Worm (Caenorhabditis elegans) whole organism, L1 larva: Measurements from ENCODE around the gene arrd-15.
A peak's percentile ranks its signal among the peaks of the same experiment; 100 is the strongest.

Source experiments
- F16B12.6 ChIP-seq: fragments of 150-350 bp; optimal IDR thresholded peaks from 2 replicates; lab custom pipeline; 2014; ENCODE audit warnings: missing biosample characterization, missing genetic modification characterization
- Y116A8C.19 ChIP-seq: sonication (generic microtip); optimal IDR thresholded peaks from 2 replicates; lab custom pipeline; 2016; ENCODE audit warnings: missing compliant biosample characterization, missing genetic modification characterization, borderline replicate concordance
- aha-1 ChIP-seq: fragments of 150-350 bp; optimal IDR thresholded peaks from 2 replicates; lab custom pipeline; 2014; ENCODE audit warnings: missing biosample characterization, missing genetic modification characterization
- aly-2 ChIP-seq: fragments of 150-350 bp; optimal IDR thresholded peaks from 2 replicates; lab custom pipeline; 2014; ENCODE audit warnings: missing biosample characterization, missing genetic modification characterization
- blmp-1 ChIP-seq: fragments of 150-350 bp; optimal IDR thresholded peaks from 2 replicates; lab custom pipeline; 2014; ENCODE audit warnings: missing biosample characterization, missing genetic modification characterization
- ceh-63 ChIP-seq: fragments of 200-800 bp; sonication (Bioruptor generic); optimal IDR thresholded peaks from 2 replicates; lab custom pipeline; 2018; ENCODE audit warnings: mild to moderate bottlenecking, missing genetic modification characterization, missing compliant biosample characterization
- ces-1 ChIP-seq: fragments of 150-350 bp; optimal IDR thresholded peaks from 2 replicates; lab custom pipeline; 2014; ENCODE audit warnings: missing biosample characterization, missing genetic modification reagents, missing genetic modification characterization
- dpl-1 ChIP-seq, 3 experiments: fragments of 150-350 bp in 2 of 3; sonication (generic microtip) in 1 of 3; optimal IDR thresholded peaks; 2 replicates each; lab custom pipeline; 2014 to 2017; ENCODE audit warnings: missing biosample characterization in 3 of 3, missing genetic modification characterization in 3 of 3, missing genetic modification reagents in 3 of 3
- efl-1 ChIP-seq, 4 experiments: fragments of 150-350 bp; optimal IDR thresholded peaks in 3 of 4; peaks in 1 of 4; 1 replicate in 1 of 4; 2 replicates in 3 of 4; lab custom pipeline; 2014; ENCODE audit warnings: missing biosample characterization in 2 of 4, missing genetic modification characterization in 2 of 4, missing genetic modification reagents in 2 of 4
- egl-27 ChIP-seq, 2 experiments: fragments of 150-350 bp in 1 of 2; sonication (generic microtip); optimal IDR thresholded peaks; 3 replicates each; lab custom pipeline; 2017 to 2018; ENCODE audit warnings: missing biosample characterization in 2 of 2, missing genetic modification characterization in 2 of 2, missing genetic modification reagents in 2 of 2
- elt-2 ChIP-seq: sonication (generic microtip); optimal IDR thresholded peaks from 2 replicates; lab custom pipeline; 2016; ENCODE audit warnings: missing genetic modification characterization, mild to moderate bottlenecking, inconsistent platforms, missing compliant biosample characterization, missing genetic modification reagents
- elt-3 ChIP-seq, 6 experiments: fragments of 150-350 bp in 1 of 6; sonication (generic microtip); optimal IDR thresholded peaks; 2 replicates each; lab custom pipeline; 2017 to 2018; ENCODE audit warnings: missing biosample characterization in 6 of 6, missing genetic modification characterization in 6 of 6, inconsistent platforms in 1 of 6
- ets-5 ChIP-seq: fragments of 200-800 bp; sonication (Bioruptor generic); IDR thresholded peaks from 2 replicates; pipeline ENCODE4 v1.3.6; 2022; ENCODE audit warnings: missing genetic modification characterization, missing compliant biosample characterization
- fkh-10 ChIP-seq: sonication (generic microtip); optimal IDR thresholded peaks from 2 replicates; lab custom pipeline; 2017; ENCODE audit warnings: missing biosample characterization, missing genetic modification reagents, missing genetic modification characterization
- fos-1 ChIP-seq: fragments of 150-350 bp; optimal IDR thresholded peaks from 2 replicates; lab custom pipeline; 2014; ENCODE audit warnings: missing biosample characterization, missing genetic modification characterization
- irx-1 ChIP-seq: sonication (generic microtip); optimal IDR thresholded peaks from 2 replicates; lab custom pipeline; 2016; ENCODE audit warnings: missing genetic modification characterization, missing compliant biosample characterization
- isw-1 ChIP-seq: fragments of 200-800 bp; sonication (Bioruptor generic); IDR thresholded peaks from 2 replicates; pipeline ENCODE4 v1.3.6; 2022; ENCODE audit warnings: missing genetic modification characterization, missing compliant biosample characterization
- lin-13 ChIP-seq: fragments of 150-350 bp; optimal IDR thresholded peaks from 2 replicates; lab custom pipeline; 2014; ENCODE audit warnings: missing biosample characterization, missing genetic modification reagents, missing genetic modification characterization
- lin-14 ChIP-seq: fragments of 200-800 bp; sonication (Bioruptor generic); optimal IDR thresholded peaks from 2 replicates; lab custom pipeline; 2018; ENCODE audit warnings: mild to moderate bottlenecking, missing genetic modification characterization, moderate library complexity, missing compliant biosample characterization
- lin-15B ChIP-seq: fragments of 150-350 bp; sonication (generic microtip); optimal IDR thresholded peaks from 3 replicates; lab custom pipeline; 2014; ENCODE audit warnings: missing biosample characterization, missing genetic modification characterization
- lir-3 ChIP-seq: sonication (generic microtip); optimal IDR thresholded peaks from 2 replicates; lab custom pipeline; 2016; ENCODE audit warnings: mild to moderate bottlenecking, missing genetic modification characterization, moderate library complexity, missing compliant biosample characterization; ENCODE audit not compliant: poor library complexity
- lsy-2 ChIP-seq, 2 experiments: fragments of 150-350 bp; optimal IDR thresholded peaks; 2 replicates each; lab custom pipeline; 2014; ENCODE audit warnings: missing biosample characterization in 2 of 2, missing genetic modification characterization in 2 of 2
- mab-9 ChIP-seq: fragments of 200-800 bp; sonication (Bioruptor generic); IDR thresholded peaks from 2 replicates; pipeline ENCODE4 v1.3.6; 2022; ENCODE audit warnings: missing genetic modification reagents, missing genetic modification characterization, missing compliant biosample characterization
- mdl-1 ChIP-seq, 2 experiments: fragments of 150-350 bp; optimal IDR thresholded peaks; 2 replicates each; lab custom pipeline; 2014 to 2017; ENCODE audit warnings: missing biosample characterization in 2 of 2, missing genetic modification characterization in 2 of 2, inconsistent platforms in 1 of 2
- nhr-12 ChIP-seq: sonication (generic microtip); optimal IDR thresholded peaks from 2 replicates; lab custom pipeline; 2017; ENCODE audit warnings: missing biosample characterization, missing genetic modification characterization
- nhr-237 ChIP-seq: fragments of 150-350 bp; optimal IDR thresholded peaks from 2 replicates; lab custom pipeline; 2014; ENCODE audit warnings: missing biosample characterization, missing genetic modification characterization
- nhr-28 ChIP-seq: fragments of 150-350 bp; optimal IDR thresholded peaks from 2 replicates; lab custom pipeline; 2014; ENCODE audit warnings: missing biosample characterization, missing genetic modification characterization
- nhr-47 ChIP-seq: sonication (generic microtip); optimal IDR thresholded peaks from 2 replicates; lab custom pipeline; 2016; ENCODE audit warnings: mild to moderate bottlenecking, missing genetic modification characterization, moderate library complexity, missing compliant biosample characterization
- nhr-71 ChIP-seq: sonication (generic microtip); optimal IDR thresholded peaks from 2 replicates; lab custom pipeline; 2016; ENCODE audit warnings: mild to moderate bottlenecking, missing genetic modification characterization, moderate library complexity, missing compliant biosample characterization
- nhr-85 ChIP-seq: sonication (generic microtip); peaks from one replicate; lab custom pipeline; 2016; ENCODE audit warnings: missing genetic modification characterization, inconsistent platforms, missing compliant biosample characterization
- snpc-4 ChIP-seq: fragments of 150-350 bp; optimal IDR thresholded peaks from 2 replicates; lab custom pipeline; 2014; ENCODE audit warnings: missing biosample characterization, missing genetic modification characterization
- tbx-2 ChIP-seq: sonication (generic microtip); optimal IDR thresholded peaks from 2 replicates; lab custom pipeline; 2016; ENCODE audit warnings: missing genetic modification characterization, missing compliant biosample characterization
- tlp-1 ChIP-seq: fragments of 150-350 bp; optimal IDR thresholded peaks from 2 replicates; lab custom pipeline; 2014; ENCODE audit warnings: missing biosample characterization, missing genetic modification characterization
- unc-130 ChIP-seq: fragments of 150-350 bp; optimal IDR thresholded peaks from 2 replicates; lab custom pipeline; 2017; ENCODE audit warnings: missing biosample characterization, missing genetic modification characterization, inconsistent platforms
- unc-62 ChIP-seq: fragments of 150-350 bp; optimal IDR thresholded peaks from 2 replicates; lab custom pipeline; 2014; ENCODE audit warnings: missing biosample characterization, missing genetic modification reagents, missing genetic modification characterization
- unc-86 ChIP-seq: sonication (generic microtip); optimal IDR thresholded peaks from 2 replicates; lab custom pipeline; 2016; ENCODE audit warnings: missing genetic modification characterization, missing compliant biosample characterization
- zip-4 ChIP-seq: fragments of 200-800 bp; sonication (Bioruptor generic); optimal IDR thresholded peaks from 2 replicates; lab custom pipeline; 2018; ENCODE audit warnings: mild to moderate bottlenecking, missing genetic modification characterization, moderate library complexity, missing compliant biosample characterization
- ztf-11 ChIP-seq, 2 experiments: sonication (generic microtip); optimal IDR thresholded peaks; 2 replicates each; lab custom pipeline; 2016 to 2017; ENCODE audit warnings: missing genetic modification characterization in 2 of 2, missing biosample characterization in 1 of 2, missing compliant biosample characterization in 1 of 2

Gene arrd-15

DNA sequence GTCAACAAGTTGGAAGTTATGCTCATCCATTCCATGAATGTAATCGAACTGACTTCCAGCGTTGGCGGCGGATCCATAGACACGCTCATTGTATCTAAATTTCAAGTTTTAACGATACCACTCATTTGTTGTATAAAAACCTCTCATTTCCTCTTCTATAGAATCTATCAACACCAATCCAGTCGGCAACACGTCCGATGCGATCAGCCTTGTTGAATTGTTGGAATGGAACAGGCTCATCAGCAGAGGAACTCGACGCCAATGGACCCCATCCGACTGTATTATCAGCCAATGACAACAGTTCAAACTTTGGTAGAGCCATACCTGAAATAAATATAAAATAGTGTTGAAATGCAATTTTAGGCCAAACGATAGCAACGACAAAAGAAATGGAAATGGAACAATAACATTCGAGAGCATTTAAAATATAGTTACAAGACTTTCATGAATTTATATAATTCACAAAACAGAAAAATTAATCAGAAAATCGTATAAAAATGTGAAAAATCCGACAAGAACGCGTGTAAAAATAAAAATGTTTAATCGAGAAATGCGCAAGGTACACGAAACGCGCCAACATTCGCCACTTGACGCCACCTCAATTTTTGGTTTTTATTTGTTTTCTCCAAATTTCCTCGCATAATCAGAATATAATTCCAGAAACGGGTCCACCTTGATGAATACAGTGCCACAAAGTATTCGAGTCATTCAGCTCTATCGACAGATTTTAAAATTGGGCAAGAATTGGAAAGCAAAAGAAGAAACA is 41.6 kb downstream of the arrd-15 start, which contains the start of the genes eif-3.D and R08D7.4 (continued):
- TF ChIP-seq nhr-47 (tag; lab: Kevin White, UChicago) (peak; percentile 74), lsy-2 (tag; optimal IDR thresholded peaks at IDR 0.05; lab: Kevin White, UChicago) (peak; percentile 77 to 86), nhr-12 (tag; lab: Kevin White, UChicago) (no peak), efl-1 (optimal IDR thresholded peaks at IDR 0.05; lab: Kevin White, UChicago) (peak; percentile 67 to 78), efl-1 (GFP tag; optimal IDR thresholded peaks at IDR 0.05 in 1 of 2; lab: Kevin White, UChicago) (peak; percentile 69 to 96), Y116A8C.19 (no peak), snpc-4 (tag; lab: Kevin White, UChicago) (peak; percentile 41), irx-1 (tag; lab: Kevin White, UChicago) (peak; percentile 64), tbx-2 (tag; lab: Kevin White, UChicago) (peak; percentile 55), aha-1 (no peak), F16B12.6 (peak; percentile 54), mdl-1 (tag; optimal IDR thresholded peaks at IDR 0.05; lab: Kevin White, UChicago) (peak in 1 of 2 experiments; percentile 56), egl-27 (tag; optimal IDR thresholded peaks at IDR 0.05; lab: Kevin White, UChicago) (no peak), lin-15B (no peak), nhr-71 (tag; lab: Kevin White, UChicago) (peak; percentile 77), unc-86 (tag; lab: Kevin White, UChicago) (peak; percentile 55), nhr-28 (tag; lab: Kevin White, UChicago) (no peak), isw-1 (GFP tag; lab: Robert Waterston, UW) (no peak; the same call in 1 of the 2 replicates), lin-13 (peak; percentile 57), elt-2 (tag; lab: Kevin White, UChicago) (no peak), fkh-10 (GFP tag; lab: Kevin White, UChicago) (no peak), lir-3 (peak; percentile 47), ets-5 (GFP tag; lab: Robert Waterston, UW) (no peak), ceh-63 (GFP tag; lab: Kevin White, UChicago) (no peak), tlp-1 (no peak), fos-1 (tag; lab: Kevin White, UChicago) (no peak), nhr-237 (tag; lab: Kevin White, UChicago) (no peak), mab-9 (GFP tag; lab: Robert Waterston, UW) (no peak), ces-1 (no peak), zip-4 (GFP tag; lab: Kevin White, UChicago) (peak; percentile 43), aly-2 (no peak), dpl-1 (GFP tag; optimal IDR thresholded peaks at IDR 0.05; lab: Kevin White, UChicago) (peak; percentile 63 to 77 (median 76)), unc-62 (GFP tag; lab: Kevin White, UChicago) (no peak)

DNA sequence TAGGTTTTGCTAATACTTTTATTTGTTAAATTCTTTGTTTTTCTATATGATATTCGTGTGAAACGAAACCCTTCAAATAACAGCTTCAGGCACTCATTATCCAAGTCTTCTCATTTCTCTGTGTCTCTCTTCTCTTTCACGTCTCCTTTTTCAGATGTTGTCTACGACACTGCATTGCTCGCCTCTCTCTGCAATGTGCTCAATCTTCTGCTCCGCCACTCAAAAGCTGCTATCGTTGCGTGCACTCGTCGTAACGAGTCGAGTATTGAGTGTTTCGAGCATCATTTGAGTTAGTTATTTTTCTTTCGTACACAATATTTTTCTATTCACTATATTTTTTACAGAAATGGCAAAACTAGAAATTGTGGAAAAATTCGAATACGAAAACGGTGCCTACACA is 43.3 kb downstream of the arrd-15 start:
- TF ChIP-seq aha-1 = no peak
- TF ChIP-seq fkh-10 (GFP tag; lab: Kevin White, UChicago) = peak; percentile 24
- TF ChIP-seq elt-3 (tag; optimal IDR thresholded peaks at IDR 0.05; lab: Kevin White, UChicago) = no peak
- TF ChIP-seq ztf-11 (tag; optimal IDR thresholded peaks at IDR 0.05; lab: Kevin White, UChicago) = no peak
- no peak for TF ChIP-seq nhr-85 (tag; lab: Kevin White, UChicago)
- no peak for TF ChIP-seq fos-1 (tag; lab: Kevin White, UChicago)
- peak; percentile 56 for TF ChIP-seq lin-14 (GFP tag; lab: Kevin White, UChicago)
- TF ChIP-seq blmp-1 (tag; lab: Kevin White, UChicago) = no peak
- no peak for TF ChIP-seq efl-1 (optimal IDR thresholded peaks at IDR 0.05; lab: Kevin White, UChicago)
- peak in 1 of 2 experiments; percentile 55 for TF ChIP-seq efl-1 (GFP tag; optimal IDR thresholded peaks at IDR 0.05 in 1 of 2; lab: Kevin White, UChicago)
- TF ChIP-seq unc-130 (tag; lab: Kevin White, UChicago) = no peak
